Fruit fly (Drosophila melanogaster) whole organism, pupa: ENCODE data around the gene REG.

ENCODE experiments used
- CG10348 ChIP-seq: fragments of 200-800 bp; sonication (Bioruptor generic); IDR thresholded peaks from 2 replicates; pipeline ENCODE4 v1.3.6; 2022; ENCODE audit warnings: missing biosample characterization, missing genetic modification characterization
- CG12605 ChIP-seq: fragments of 200-800 bp; sonication (Bioruptor generic); IDR thresholded peaks from 2 replicates; pipeline ENCODE4 v1.3.6; 2022; ENCODE audit warnings: missing biosample characterization, missing genetic modification characterization
- CG13204 ChIP-seq: fragments of 200-800 bp; sonication (Bioruptor generic); optimal IDR thresholded peaks from 2 replicates; lab custom pipeline; 2018; ENCODE audit warnings: missing biosample characterization, mild to moderate bottlenecking, missing genetic modification characterization, moderate library complexity
- CG14655 ChIP-seq: fragments of 200-800 bp; sonication (Bioruptor generic); optimal IDR thresholded peaks from 3 replicates; lab custom pipeline; 2017; ENCODE audit warnings: mild to moderate bottlenecking, missing biosample characterization, missing genetic modification reagents, missing genetic modification characterization
- CG15710 ChIP-seq: fragments of 200-800 bp; sonication (Bioruptor generic); optimal IDR thresholded peaks from 2 replicates; lab custom pipeline; 2018; ENCODE audit warnings: missing biosample characterization, mild to moderate bottlenecking, missing genetic modification characterization, moderate library complexity
- CG17806 ChIP-seq: fragments of 200-800 bp; sonication (Bioruptor generic); optimal IDR thresholded peaks from 2 replicates; lab custom pipeline; 2018; ENCODE audit warnings: missing biosample characterization, mild to moderate bottlenecking, missing genetic modification characterization, moderate library complexity
- CG32121 ChIP-seq: fragments of 200-800 bp; sonication (Bioruptor generic); IDR thresholded peaks from 2 replicates; pipeline ENCODE4 v1.3.6; 2022; ENCODE audit warnings: missing biosample characterization, missing genetic modification characterization
- CG34367 ChIP-seq: fragments of 200-800 bp; sonication (Bioruptor generic); optimal IDR thresholded peaks from 2 replicates; lab custom pipeline; 2018; ENCODE audit warnings: missing biosample characterization, mild to moderate bottlenecking, missing genetic modification characterization
- CG4496 ChIP-seq: fragments of 200-800 bp; sonication (Bioruptor generic); IDR thresholded peaks from 3 replicates; pipeline ENCODE4 v1.3.6; 2022; ENCODE audit warnings: missing biosample characterization, missing genetic modification characterization
- CG8159 ChIP-seq: fragments of 200-800 bp; sonication (Bioruptor generic); optimal IDR thresholded peaks from 3 replicates; lab custom pipeline; 2018; ENCODE audit warnings: missing biosample characterization, mild to moderate bottlenecking, missing genetic modification characterization, moderate library complexity
- CG8301 ChIP-seq: fragments of 200-800 bp; sonication (Bioruptor generic); optimal IDR thresholded peaks from 2 replicates; lab custom pipeline; 2018; ENCODE audit warnings: missing biosample characterization, mild to moderate bottlenecking, missing genetic modification characterization
- CG9948 ChIP-seq: fragments of 200-800 bp; sonication (Bioruptor generic); optimal IDR thresholded peaks from 2 replicates; lab custom pipeline; 2018; ENCODE audit warnings: missing biosample characterization, mild to moderate bottlenecking, missing genetic modification characterization, moderate library complexity
- D1 ChIP-seq: fragments of 200-800 bp; sonication (Bioruptor generic); optimal IDR thresholded peaks from 2 replicates; lab custom pipeline; 2018; ENCODE audit warnings: missing biosample characterization, mild to moderate bottlenecking, missing genetic modification characterization, moderate library complexity
- EcR ChIP-seq: fragments of 200-800 bp; sonication (Bioruptor generic); optimal IDR thresholded peaks from 3 replicates; lab custom pipeline; 2019; ENCODE audit warnings: missing biosample characterization, missing genetic modification characterization, mild to moderate bottlenecking, moderate library complexity, missing genetic modification reagents
- Ets98B ChIP-seq: fragments of 200-800 bp; sonication (Bioruptor generic); IDR thresholded peaks from 2 replicates; pipeline ENCODE4 v1.3.6; 2022; ENCODE audit warnings: missing biosample characterization, missing genetic modification characterization
- Pif1A ChIP-seq: fragments of 200-800 bp; sonication (Bioruptor generic); optimal IDR thresholded peaks from 3 replicates; lab custom pipeline; 2016; ENCODE audit warnings: missing biosample characterization, missing genetic modification characterization
- Pif1B ChIP-seq: fragments of 200-800 bp; sonication (Bioruptor generic); optimal IDR thresholded peaks from 3 replicates; lab custom pipeline; 2016; ENCODE audit warnings: missing biosample characterization, missing genetic modification characterization
- Snoo ChIP-seq: fragments of 200-800 bp; sonication (Bioruptor generic); optimal IDR thresholded peaks from 3 replicates; lab custom pipeline; 2017; ENCODE audit warnings: missing biosample characterization, mild to moderate bottlenecking, missing genetic modification characterization, inconsistent platforms
- fd96Ca ChIP-seq: fragments of 200-800 bp; sonication (Bioruptor generic); IDR thresholded peaks from 3 replicates; pipeline ENCODE4 v1.3.6; 2022; ENCODE audit warnings: missing biosample characterization, missing genetic modification characterization
- gl ChIP-seq: fragments of 200-800 bp; sonication (Bioruptor generic); optimal IDR thresholded peaks from 2 replicates; lab custom pipeline; 2018; ENCODE audit warnings: missing biosample characterization, mild to moderate bottlenecking, missing genetic modification characterization
- rn ChIP-seq: fragments of 200-800 bp; sonication (Bioruptor generic); IDR thresholded peaks from 2 replicates; pipeline ENCODE4 v1.3.6; 2022; ENCODE audit warnings: missing biosample characterization, missing genetic modification characterization

The REG gene

dm6 chrX:13208075-13208474 lies 4.0 kb upstream of the REG start:
- TF ChIP-seq CG8159 (tag; lab: Kevin White, UChicago) (peak; percentile 55), CG15710 (tag; lab: Kevin White, UChicago) (peak; percentile 24), CG4496 (GFP tag; lab: Robert Waterston, UW) (no peak), Ets98B (no peak), Pif1A (GFP tag; lab: Kevin White, UChicago) (no peak), rn (GFP tag; lab: Robert Waterston, UW) (no peak), fd96Ca (GFP tag; lab: Robert Waterston, UW) (no peak), CG9948 (tag; lab: Kevin White, UChicago) (peak; percentile 26), CG13204 (no peak)

dm6 chrX:13208554-13208953 lies 3.6 kb upstream of the REG start:
- TF ChIP-seq CG13204 (peak; percentile 4), CG4496 (GFP tag; lab: Robert Waterston, UW) (no peak)

dm6 chrX:13209410-13209809 lies 2.7 kb upstream of the REG start:
- TF ChIP-seq CG8301 (tag; lab: Kevin White, UChicago) (no peak), CG8159 (tag; lab: Kevin White, UChicago) (peak; percentile 24), fd96Ca (GFP tag; lab: Robert Waterston, UW) (no peak), CG12605 (peak; percentile 41), CG14655 (GFP tag; lab: Kevin White, UChicago) (no peak), gl (tag; lab: Kevin White, UChicago) (no peak)

dm6 chrX:13210429-13210828 lies 1.7 kb upstream of the REG start:
- TF ChIP-seq CG12605 (no peak), CG13204 (no peak), Snoo (tag; lab: Kevin White, UChicago) (no peak), CG10348 (GFP tag; lab: Robert Waterston, UW) (no peak), CG14655 (GFP tag; lab: Kevin White, UChicago) (no peak), Pif1B (GFP tag; lab: Kevin White, UChicago) (no peak), EcR (GFP tag; lab: Kevin White, UChicago) (no peak), CG8159 (tag; lab: Kevin White, UChicago) (no peak), CG9948 (tag; lab: Kevin White, UChicago) (no peak), CG32121 (no peak), rn (GFP tag; lab: Robert Waterston, UW) (no peak), CG4496 (GFP tag; lab: Robert Waterston, UW) (no peak), CG8301 (tag; lab: Kevin White, UChicago) (no peak), Ets98B (no peak), fd96Ca (GFP tag; lab: Robert Waterston, UW) (no peak), CG17806 (tag; lab: Kevin White, UChicago) (no peak), Pif1A (GFP tag; lab: Kevin White, UChicago) (no peak), CG15710 (tag; lab: Kevin White, UChicago) (no peak)

dm6 chrX:13211357-13212137 lies 578 bp upstream of the REG start, which contains the start of gene sno:
Gene sno, minus strand, starts transcription at chrX:13211674.
- TF ChIP-seq fd96Ca (GFP tag; lab: Robert Waterston, UW) (0 out of 3 replicates have a peak, but pooled peaks have one; percentile 16), rn (GFP tag; lab: Robert Waterston, UW) (no peak)

- TF ChIP-seq Pif1A (GFP tag; lab: Kevin White, UChicago) (peak; percentile 59), CG8159 (tag; lab: Kevin White, UChicago) (peak; percentile 50), CG13204 (no peak), CG10348 (GFP tag; lab: Robert Waterston, UW) (no peak), CG17806 (tag; lab: Kevin White, UChicago) (peak; percentile 62), fd96Ca (GFP tag; lab: Robert Waterston, UW) (peak; percentile 54; the same call in 2 of the 3 replicates), gl (tag; lab: Kevin White, UChicago) (no peak), Snoo (tag; lab: Kevin White, UChicago) (peak; percentile 38), CG8301 (tag; lab: Kevin White, UChicago) (peak; percentile 60), CG34367 (tag; lab: Kevin White, UChicago) (peak; percentile 44), Pif1B (GFP tag; lab: Kevin White, UChicago) (peak; percentile 27), CG14655 (GFP tag; lab: Kevin White, UChicago) (peak; percentile 64), CG12605 (peak; percentile 51; the same call in 1 of the 2 replicates), rn (GFP tag; lab: Robert Waterston, UW) (peak; percentile 43; the same call in 1 of the 2 replicates), D1 (peak; percentile 61), CG32121 (peak; percentile 66; the same call in 1 of the 2 replicates), CG15710 (tag; lab: Kevin White, UChicago) (peak; percentile 34), CG4496 (GFP tag; lab: Robert Waterston, UW) (peak; percentile 81), CG9948 (tag; lab: Kevin White, UChicago) (peak; percentile 48), Ets98B (peak; percentile 80), EcR (GFP tag; lab: Kevin White, UChicago) (no peak)
Observed at dm6 chrX:13214056-13214455, 1.9 kb downstream of the REG start.
